Fruit fly (Drosophila melanogaster): ENCODE data around the gene MCTS1.

DNA sequence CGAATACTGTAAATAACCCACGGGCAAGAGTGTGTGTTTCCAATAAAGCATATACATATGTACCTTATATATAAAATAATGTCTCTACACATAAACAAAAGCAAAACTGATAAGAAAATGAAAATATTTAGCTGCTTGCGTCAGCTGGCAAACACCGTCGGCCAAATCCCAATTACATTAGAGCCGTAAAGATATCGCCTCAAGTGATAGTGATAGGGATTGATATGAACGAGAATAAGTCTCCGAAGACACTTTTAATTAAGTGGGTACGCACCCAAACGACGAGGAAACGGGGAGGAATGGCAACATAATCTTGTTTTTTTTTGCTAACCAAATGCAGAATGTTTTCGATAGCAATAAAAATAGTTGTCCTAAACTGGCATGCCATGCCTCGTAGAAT, 26.8 kb downstream of the MCTS1 start:
- no peak for TF ChIP-seq CG8478 (optimal IDR thresholded peaks at IDR 0.05)
- no peak for TF ChIP-seq CTCF (optimal IDR thresholded peaks at IDR 0.05)
